Fruit fly (Drosophila melanogaster): ENCODE results near the gene Oseg4.

Gene Oseg4

dm6 chr3L:1735603-1736002 is at the start of gene Oseg4:
Oseg4 (minus strand) TSS chr3L:1735767.
- no peak for TF ChIP-seq CG8478 (optimal IDR thresholded peaks at IDR 0.05)

- TF ChIP-seq CTCF (optimal IDR thresholded peaks at IDR 0.05) = no peak
- TF ChIP-seq CG8478 (optimal IDR thresholded peaks at IDR 0.05) = no peak
These were observed 48.5 kb upstream of the Oseg4 start for dm6 chr3L:1784092-1784491.

- TF ChIP-seq CG8478 (optimal IDR thresholded peaks at IDR 0.05) (no peak), CTCF (optimal IDR thresholded peaks at IDR 0.05) (no peak)
These were observed 41.7 kb upstream of the Oseg4 start, which contains the start of the genes CG2021 and mRpL46 for dm6 chr3L:1777249-1777648. CG2021 (minus strand) TSS chr3L:1777411. mRpL46 (plus strand) TSS chr3L:1777439.

DNA sequence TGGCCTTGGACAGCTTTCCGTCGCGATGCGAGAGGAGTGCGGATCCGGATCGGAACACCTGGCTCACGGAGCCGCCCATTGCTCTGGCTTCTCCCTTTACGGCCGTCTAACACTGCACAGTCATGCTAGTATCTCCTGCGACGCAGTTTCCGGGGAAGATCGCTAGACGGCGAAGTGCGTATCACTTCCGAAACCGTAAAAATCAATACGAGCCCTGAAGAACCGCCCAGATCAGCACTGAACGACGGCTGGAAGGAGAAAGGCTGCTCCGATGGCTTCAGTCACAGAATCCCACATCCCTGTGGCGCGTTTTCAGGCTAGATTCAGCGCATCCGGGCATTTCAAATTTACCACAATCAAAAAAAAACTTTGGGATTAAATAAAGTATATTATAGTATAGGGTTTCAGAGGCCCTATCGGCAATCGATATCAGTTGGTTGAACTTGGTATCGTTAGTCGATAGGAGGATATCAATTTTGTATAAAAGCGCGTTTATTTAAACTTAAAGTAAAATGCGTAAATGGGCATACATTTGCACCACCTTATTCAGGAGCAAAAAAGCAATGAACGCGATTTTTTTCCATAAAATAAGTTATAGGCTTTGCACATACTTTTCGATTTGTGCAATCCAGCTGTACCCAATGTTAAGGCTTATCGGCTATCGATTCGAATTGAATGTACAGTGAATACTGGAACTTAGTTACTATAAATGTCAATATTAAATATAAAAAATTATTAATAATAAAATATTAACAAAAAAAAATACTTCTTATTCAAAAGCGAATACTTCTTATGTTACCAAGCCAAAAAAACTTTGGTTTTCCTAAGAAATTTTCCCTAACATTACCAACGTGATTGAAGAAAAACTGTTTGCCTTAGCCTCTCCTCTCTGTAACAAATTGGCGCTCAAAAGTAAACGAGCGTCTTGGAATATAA is 39.4 kb upstream of the Oseg4 start, which contains the start of the genes CG13933 and PolD2:
Gene CG13933 (minus strand): TSS at position 435 of the 936 bp plus-strand sequence.
Gene PolD2 (plus strand): TSS at position 921 of the 936 bp plus-strand sequence.
- no peak for TF ChIP-seq CG8478 (optimal IDR thresholded peaks at IDR 0.05)
- no peak for TF ChIP-seq CTCF (optimal IDR thresholded peaks at IDR 0.05)

DNA sequence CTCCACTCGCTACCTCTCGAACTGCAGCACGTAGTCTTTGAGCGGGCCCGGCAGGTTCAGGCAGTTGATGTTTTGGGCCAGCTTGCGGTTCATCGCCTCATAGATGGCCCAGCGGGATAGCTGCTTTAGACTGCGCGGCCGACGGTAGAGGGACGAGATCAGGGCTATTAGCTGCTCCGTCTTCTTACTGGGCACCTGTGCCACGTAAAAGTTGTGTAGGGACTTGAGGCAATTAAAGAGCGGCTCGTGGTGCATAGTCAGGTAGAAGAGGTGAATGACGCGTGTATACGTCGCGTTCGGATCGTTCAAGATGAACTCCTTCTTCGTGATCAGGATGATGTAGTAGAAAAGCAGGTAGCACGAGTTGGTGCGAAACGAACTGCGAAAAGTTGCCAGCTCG is 37.0 kb upstream of the Oseg4 start:
- TF ChIP-seq CTCF (optimal IDR thresholded peaks at IDR 0.05) = no peak
- TF ChIP-seq CG8478 (optimal IDR thresholded peaks at IDR 0.05) = no peak

DNA sequence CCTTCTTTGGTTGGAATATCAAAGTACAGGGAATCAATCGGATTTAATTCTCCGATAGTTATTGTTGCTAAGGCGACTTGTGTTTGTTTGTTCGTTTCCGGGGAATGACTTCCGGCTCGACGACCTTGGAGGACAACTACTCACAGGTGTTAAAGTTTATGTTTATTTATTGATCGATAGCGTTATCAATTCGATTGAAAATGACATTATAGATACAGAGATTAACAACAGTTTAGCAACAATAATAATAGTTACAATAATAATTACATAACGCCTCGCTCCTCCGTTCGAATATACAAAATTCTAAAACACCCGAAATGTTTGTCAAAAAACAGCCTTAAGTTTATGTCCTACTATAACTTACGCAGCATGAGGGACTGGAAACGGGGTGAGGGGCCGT is 36.1 kb upstream of the Oseg4 start, which contains the start of gene Dhc62B:
Gene Dhc62B (minus strand): TSS at position 101 of the 400 bp plus-strand sequence.
- no peak for TF ChIP-seq CTCF (optimal IDR thresholded peaks at IDR 0.05)
- no peak for TF ChIP-seq CG8478 (optimal IDR thresholded peaks at IDR 0.05)

- TF ChIP-seq CG8478 (optimal IDR thresholded peaks at IDR 0.05) = no peak
- TF ChIP-seq CTCF (optimal IDR thresholded peaks at IDR 0.05) = no peak
These were observed 20.6 kb upstream of the Oseg4 start, which contains the start of gene CG8001 for dm6 chr3L:1756143-1756542. CG8001 (plus strand) TSS chr3L:1756159.

dm6 chr3L:1755458-1755984 is 20.0 kb upstream of the Oseg4 start, which contains the start of gene Cht2:
Cht2 (minus strand) TSS chr3L:1755934.
- no peak for TF ChIP-seq CTCF (optimal IDR thresholded peaks at IDR 0.05)
- TF ChIP-seq CG8478 (optimal IDR thresholded peaks at IDR 0.05) = no peak

dm6 chr3L:1754935-1755334 is 19.4 kb upstream of the Oseg4 start:
- TF ChIP-seq CG8478 (optimal IDR thresholded peaks at IDR 0.05) (no peak), CTCF (optimal IDR thresholded peaks at IDR 0.05) (no peak)

- no peak for TF ChIP-seq CG8478 (optimal IDR thresholded peaks at IDR 0.05)
- no peak for TF ChIP-seq CTCF (optimal IDR thresholded peaks at IDR 0.05)
These were observed 18.7 kb upstream of the Oseg4 start for dm6 chr3L:1754262-1754661.

DNA sequence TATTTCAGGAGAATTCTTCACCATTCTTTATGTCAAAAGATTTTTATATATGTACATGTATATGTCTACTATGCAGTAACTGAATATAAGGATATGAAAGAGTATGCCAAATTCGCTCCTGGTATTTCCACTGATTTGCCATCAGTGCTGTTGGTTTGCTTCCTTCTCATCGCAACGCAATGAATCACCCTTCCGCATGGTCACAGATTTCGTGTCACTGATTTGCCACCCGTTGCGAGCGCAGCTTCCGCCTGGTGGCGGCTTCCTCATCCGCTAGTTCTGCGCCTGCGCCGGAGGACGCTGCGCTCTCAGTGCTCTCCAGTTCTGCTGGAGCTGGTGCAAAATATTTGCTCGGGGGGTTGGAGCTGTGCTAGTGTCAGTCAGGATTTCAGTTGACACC is 12.7 kb upstream of the Oseg4 start:
- no peak for TF ChIP-seq CG8478 (optimal IDR thresholded peaks at IDR 0.05)

dm6 chr3L:1746338-1747199 is 11.0 kb upstream of the Oseg4 start, which contains the start of gene CG13921:
CG13921 (plus strand) TSS chr3L:1746907.
- no peak for TF ChIP-seq CG8478 (optimal IDR thresholded peaks at IDR 0.05)

- TF ChIP-seq CTCF (optimal IDR thresholded peaks at IDR 0.05) (no peak), CG8478 (optimal IDR thresholded peaks at IDR 0.05) (no peak)
These were observed 9.9 kb upstream of the Oseg4 start for dm6 chr3L:1745432-1745831.

DNA sequence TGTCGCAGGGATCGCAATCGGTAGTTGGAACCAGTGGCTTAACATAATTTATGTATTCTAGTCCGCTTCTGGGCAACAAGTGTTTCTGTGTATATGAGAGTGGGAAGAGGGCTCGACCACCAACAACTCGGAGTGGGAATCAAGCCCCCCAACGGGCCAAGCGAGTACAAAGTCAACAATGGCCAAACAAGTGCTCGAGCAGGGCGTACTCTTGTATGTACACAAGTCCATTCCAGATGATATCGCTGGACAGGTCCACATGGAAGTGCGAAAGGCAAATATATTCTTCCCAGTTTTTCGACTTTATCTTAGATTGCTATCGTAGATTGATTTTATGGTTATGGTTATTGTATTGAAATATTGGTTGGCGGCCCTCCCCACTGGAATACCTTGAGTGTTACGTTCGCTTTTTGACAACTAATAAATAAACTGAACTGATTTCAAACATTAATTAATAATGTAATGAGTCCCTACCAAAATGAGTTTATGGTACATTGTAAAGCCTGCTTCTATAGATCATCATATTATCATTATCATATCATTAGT is 7.1 kb upstream of the Oseg4 start:
- TF ChIP-seq CG8478 (optimal IDR thresholded peaks at IDR 0.05) (no peak), CTCF (optimal IDR thresholded peaks at IDR 0.05) (no peak)

All from S2 (cell line).